Fruit fly (Drosophila melanogaster) whole organism: ENCODE results near the gene Klp10A.

Experiments used
- CG8478 ChIP-seq: fragments of >200 bp; optimal IDR thresholded peaks from 2 replicates; lab custom pipeline; 2018; ENCODE audit warnings: inconsistent platforms
- Dll ChIP-seq: fragments of >200 bp; optimal IDR thresholded peaks from 2 replicates; lab custom pipeline; 2017
- EcR ChIP-seq, 2 experiments: fragments of >200 bp; optimal IDR thresholded peaks; 2 replicates each; lab custom pipeline; 2017; ENCODE audit warnings: missing biosample characterization in 2 of 2, missing genetic modification characterization in 2 of 2, missing genetic modification reagents in 2 of 2
- pan ChIP-seq: fragments of >200 bp; optimal IDR thresholded peaks from 2 replicates; lab custom pipeline; 2017
- psq ChIP-seq: fragments of >200 bp; optimal IDR thresholded peaks from 2 replicates; lab custom pipeline; 2017
- usp ChIP-seq: fragments of >200 bp; optimal IDR thresholded peaks from 2 replicates; lab custom pipeline; 2017; ENCODE audit warnings: missing biosample characterization, missing genetic modification characterization, mixed read lengths

dm6 chrX:11155808-11156589, 19.1 kb upstream of the Klp10A start:
- no peak for TF ChIP-seq Dll (lab: Kevin White, UChicago)
- no peak for TF ChIP-seq pan (lab: Kevin White, UChicago)
- TF ChIP-seq psq (lab: Kevin White, UChicago) = no peak
- TF ChIP-seq EcR (GFP tag; optimal IDR thresholded peaks at IDR 0.05; lab: Kevin White, UChicago) = no peak
- TF ChIP-seq usp = no peak
- TF ChIP-seq CG8478 = no peak
